Fruit fly (Drosophila melanogaster) Kc167 (cell line): Measurements from ENCODE around the gene Ir94e.

Experiments
- Myc ChIP-seq: fragments of >200 bp; optimal IDR thresholded peaks from 2 replicates; lab custom pipeline; 2017; ENCODE audit warnings: missing external identifiers
- Sin3A ChIP-seq: fragments of >200 bp; optimal IDR thresholded peaks from 2 replicates; lab custom pipeline; 2018; ENCODE audit warnings: missing external identifiers
- h ChIP-seq: fragments of >200 bp; optimal IDR thresholded peaks from 3 replicates; lab custom pipeline; 2018; ENCODE audit warnings: missing external identifiers
- insv ChIP-seq: fragments of >200 bp; optimal IDR thresholded peaks from 3 replicates; lab custom pipeline; 2018; ENCODE audit warnings: missing external identifiers
- psq ChIP-seq: fragments of >200 bp; optimal IDR thresholded peaks from 2 replicates; lab custom pipeline; 2017; ENCODE audit warnings: missing external identifiers
- ttk ChIP-seq: sonication (Bioruptor generic); optimal IDR thresholded peaks from 2 replicates; lab custom pipeline; 2017; ENCODE audit warnings: missing external identifiers

Gene Ir94e

DNA sequence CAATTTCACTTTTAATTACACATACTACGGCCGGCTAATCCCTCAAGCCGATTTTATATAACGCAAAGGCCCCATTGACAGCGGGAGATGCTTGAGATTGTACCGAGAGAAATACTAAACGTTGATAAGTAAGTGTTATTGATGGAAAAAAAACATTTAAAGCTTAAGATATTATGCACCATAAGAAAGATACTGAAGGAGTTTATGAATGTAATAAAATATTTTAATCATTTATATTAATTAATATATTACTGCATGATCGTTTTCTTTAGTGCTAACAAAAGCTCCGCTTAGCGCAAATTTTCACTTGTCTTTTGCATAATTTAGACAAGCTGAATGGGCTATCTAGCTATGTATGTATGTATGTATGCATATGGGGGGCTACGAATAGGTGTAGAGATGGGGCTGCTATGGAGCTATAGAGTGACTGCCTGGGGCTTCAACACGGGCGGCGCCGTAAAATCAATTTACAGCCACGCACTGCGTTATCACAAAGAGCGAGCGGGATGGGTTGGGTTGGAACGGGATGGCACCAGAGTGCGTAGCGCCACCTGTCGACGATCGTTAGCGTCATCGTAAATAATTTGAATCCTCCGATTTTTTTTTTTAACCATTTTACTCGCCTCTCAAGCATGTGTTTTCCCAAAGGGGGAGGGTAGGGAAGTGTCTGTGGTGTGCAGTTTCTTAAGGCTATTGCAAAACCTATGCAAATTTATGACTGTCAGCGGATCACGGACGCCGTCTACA, 8.6 kb upstream of the Ir94e start:
- TF ChIP-seq h (no peak), Myc (no peak), Sin3A (no peak), ttk (no peak), insv (lab: Kevin White, UChicago) (no peak), psq (lab: Kevin White, UChicago) (no peak)

DNA sequence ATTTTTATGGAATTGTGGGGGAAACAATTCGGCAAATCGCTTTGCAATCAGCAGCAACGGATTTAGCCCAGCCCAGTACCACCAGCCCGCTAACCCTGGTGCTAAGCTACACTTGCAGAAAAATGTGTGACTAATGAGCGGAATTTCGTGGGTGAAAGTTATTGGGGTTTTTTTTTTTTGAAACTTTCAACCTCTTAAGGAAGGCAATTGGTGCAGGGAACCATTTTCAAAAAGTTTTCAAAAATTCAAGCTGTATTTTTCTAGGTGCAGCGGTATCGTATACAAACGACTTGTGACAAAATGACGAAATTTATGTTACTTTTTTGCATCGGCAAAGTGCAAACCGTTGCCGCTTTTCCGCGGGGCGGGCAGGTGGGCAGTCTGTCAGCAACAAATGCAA, 6.3 kb upstream of the Ir94e start:
- no peak for TF ChIP-seq Sin3A
- TF ChIP-seq Myc, result no peak
- TF ChIP-seq ttk, result no peak
- no peak for TF ChIP-seq h
- no peak for TF ChIP-seq psq (lab: Kevin White, UChicago)
- no peak for TF ChIP-seq insv (lab: Kevin White, UChicago)

DNA sequence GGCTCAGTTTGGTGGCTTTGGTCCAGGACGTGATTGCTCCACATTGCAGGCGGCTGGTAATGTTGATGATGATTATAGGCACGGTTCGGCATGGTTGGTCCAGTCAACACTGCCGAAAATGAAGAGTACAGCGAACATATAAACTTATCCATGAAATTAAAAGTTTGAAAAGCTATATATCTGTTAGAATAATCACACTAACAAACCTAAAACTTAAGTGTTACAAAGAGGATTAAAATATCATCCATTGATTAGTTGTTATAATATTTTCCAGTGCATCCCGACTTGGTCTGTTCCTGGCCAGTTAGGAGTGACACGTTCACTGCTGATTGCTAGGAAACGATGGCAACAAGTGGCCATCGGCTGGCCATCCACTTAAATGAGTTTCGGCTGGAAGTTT, 5.6 kb upstream of the Ir94e start:
- no peak for TF ChIP-seq Myc
- TF ChIP-seq psq (lab: Kevin White, UChicago), result no peak
- no peak for TF ChIP-seq Sin3A
- TF ChIP-seq h, result no peak
- TF ChIP-seq ttk, result no peak
- TF ChIP-seq insv (lab: Kevin White, UChicago), result no peak

DNA sequence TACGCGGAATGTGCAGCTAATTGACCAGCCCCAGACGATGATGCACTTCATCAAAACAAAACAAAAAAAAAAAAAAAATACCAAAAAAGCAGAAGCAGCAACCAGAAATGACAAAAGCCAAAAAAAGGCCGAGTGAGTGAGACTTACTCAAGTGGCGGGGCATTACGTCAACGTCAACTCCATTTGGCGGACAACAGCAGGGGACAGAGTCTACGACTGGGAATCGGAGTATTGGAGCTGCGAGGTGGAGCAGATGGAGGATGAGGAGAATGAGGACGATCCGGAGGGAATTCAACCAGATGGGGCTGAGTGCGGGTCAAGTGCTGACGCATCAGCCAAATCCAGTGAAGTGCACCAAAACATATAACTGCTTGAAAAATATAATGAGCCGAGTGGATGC, 3.8 kb upstream of the Ir94e start:
- TF ChIP-seq psq (lab: Kevin White, UChicago), result no peak
- no peak for TF ChIP-seq h
- no peak for TF ChIP-seq Sin3A
- TF ChIP-seq Myc, result no peak
- no peak for TF ChIP-seq ttk
- no peak for TF ChIP-seq insv (lab: Kevin White, UChicago)

DNA sequence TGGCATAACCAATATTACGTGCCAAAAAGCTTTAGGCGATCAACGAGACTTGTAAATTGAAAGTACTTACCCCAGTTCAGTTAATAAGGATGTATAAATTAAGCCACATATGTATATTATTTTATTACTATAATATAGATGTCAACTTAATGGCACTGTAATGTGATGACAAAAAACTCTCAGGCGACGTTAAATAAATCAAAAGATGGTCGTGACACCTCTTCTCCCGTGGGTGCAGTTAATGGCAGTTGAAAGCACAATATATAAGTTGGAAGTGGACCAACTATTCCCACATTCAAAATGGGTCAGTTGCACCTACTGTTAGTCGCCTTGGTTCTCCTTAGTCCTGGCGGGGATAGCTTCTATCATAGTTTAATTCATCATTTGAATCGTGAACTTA, 2.8 kb upstream of the Ir94e start, which contains the start of gene Ir94d:
TSS of gene Ir94d (plus strand) at position 301 of the 400 bp plus-strand sequence.
- no peak for TF ChIP-seq ttk
- no peak for TF ChIP-seq psq (lab: Kevin White, UChicago)
- no peak for TF ChIP-seq Sin3A
- TF ChIP-seq insv (lab: Kevin White, UChicago), result no peak
- no peak for TF ChIP-seq Myc
- no peak for TF ChIP-seq h

DNA sequence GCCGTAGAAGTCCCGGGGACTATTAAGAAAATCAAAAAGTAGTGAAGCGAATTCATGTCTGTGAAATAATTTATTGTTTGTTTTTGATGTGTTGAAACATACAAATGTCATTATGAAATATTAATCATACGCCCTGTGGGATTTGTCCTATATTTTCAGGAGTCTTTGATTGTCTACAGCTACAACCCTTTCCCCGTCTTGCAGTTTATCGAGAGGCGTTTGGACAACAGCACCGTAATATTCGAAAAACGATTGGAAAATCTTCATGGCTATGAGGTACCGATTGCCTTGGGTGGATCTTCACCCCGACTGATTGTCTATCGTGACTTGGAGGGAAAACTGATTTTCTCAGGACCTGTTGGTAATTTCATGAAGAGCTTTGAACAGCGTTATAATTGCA, 1.7 kb upstream of the Ir94e start, which contains the start of gene CG17380:
TSS of gene CG17380 (minus strand) at position 101 of the 400 bp plus-strand sequence.
- TF ChIP-seq Sin3A (no peak), ttk (no peak), Myc (no peak), h (no peak), insv (lab: Kevin White, UChicago) (no peak), psq (lab: Kevin White, UChicago) (no peak)

DNA sequence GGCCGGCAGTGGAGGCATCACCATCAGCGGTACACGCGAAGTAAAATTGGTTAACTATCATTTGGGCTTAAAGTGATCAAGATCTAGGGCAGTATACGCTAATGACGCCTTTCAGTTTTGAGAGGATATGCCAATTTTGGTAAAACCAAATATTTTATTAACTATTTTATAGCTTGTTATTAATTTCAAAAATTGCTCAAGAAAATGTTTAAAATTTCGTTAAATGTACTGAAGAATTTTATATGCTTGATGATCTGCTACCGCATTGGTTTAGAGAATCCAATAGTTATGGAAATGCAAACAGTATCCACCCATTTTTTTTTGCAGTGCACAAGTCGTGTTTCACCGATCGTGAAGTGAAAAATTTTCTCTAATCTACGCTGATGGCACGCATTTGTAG, 2.6 kb downstream of the Ir94e start:
- TF ChIP-seq Sin3A (no peak), Myc (no peak), insv (lab: Kevin White, UChicago) (no peak), h (no peak), ttk (no peak), psq (lab: Kevin White, UChicago) (no peak)

DNA sequence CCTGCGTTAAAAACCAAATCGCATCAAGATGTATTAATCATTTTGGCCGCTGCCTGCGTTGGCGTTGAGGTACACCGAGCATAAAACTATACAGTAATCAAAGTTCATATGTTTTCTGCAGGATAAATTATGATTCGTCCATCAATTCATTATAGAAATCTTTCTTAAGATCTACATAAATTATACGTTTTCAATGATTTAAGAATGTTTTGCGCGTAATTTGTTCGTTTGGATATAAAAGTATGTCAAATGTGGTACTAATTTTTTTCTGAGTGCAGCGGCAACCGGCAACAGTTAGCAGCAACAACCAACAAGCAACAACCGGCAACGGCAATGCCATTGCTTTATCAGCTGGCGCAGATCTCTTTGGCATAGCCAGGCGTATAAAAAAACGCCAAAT, 11.3 kb downstream of the Ir94e start:
- TF ChIP-seq ttk, result no peak
- TF ChIP-seq Sin3A, result no peak
- no peak for TF ChIP-seq psq (lab: Kevin White, UChicago)
- TF ChIP-seq Myc, result no peak
- TF ChIP-seq h, result no peak
- TF ChIP-seq insv (lab: Kevin White, UChicago), result no peak

DNA sequence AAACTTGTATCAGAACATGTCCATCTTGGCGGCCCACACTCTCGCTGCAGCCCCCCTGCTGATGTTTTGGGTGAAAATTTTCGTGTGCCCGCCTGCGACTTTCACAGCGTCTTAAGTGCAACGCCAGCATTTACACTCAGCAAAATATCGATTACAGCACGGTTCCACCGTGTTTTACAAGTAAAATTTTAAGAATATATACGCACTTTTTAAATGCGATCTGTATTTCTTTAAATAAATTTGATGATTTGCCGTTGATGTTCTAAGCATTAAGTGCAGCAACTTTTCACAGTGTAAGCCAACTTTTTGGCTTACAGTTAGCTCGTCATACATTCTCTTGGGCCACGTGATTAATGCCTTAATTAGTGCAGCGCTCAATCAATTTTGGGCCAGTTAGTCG, 12.3 kb downstream of the Ir94e start:
- TF ChIP-seq ttk, result no peak
- no peak for TF ChIP-seq Myc
- TF ChIP-seq psq (lab: Kevin White, UChicago), result no peak
- TF ChIP-seq Sin3A, result no peak
- no peak for TF ChIP-seq h
- no peak for TF ChIP-seq insv (lab: Kevin White, UChicago)

DNA sequence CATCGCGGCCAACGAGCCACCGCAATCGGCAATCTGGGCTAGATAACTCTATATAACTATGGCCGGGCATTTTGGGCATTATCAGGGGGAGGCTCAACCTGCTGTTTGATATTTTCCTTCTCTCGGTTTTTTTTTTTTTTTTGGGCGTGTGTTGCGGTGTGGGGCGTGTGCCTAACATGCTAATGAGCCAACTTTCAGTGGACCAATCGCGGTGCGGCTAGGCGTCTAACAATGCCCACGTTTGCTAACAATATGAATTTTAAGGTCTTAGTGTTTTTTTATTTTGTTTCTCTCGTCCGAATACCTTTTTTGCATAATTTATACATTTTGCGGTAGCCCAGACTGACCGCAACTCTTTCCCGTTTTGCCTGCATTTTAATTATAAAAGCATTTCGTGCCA, 16.6 kb downstream of the Ir94e start:
- no peak for TF ChIP-seq Myc
- no peak for TF ChIP-seq h
- no peak for TF ChIP-seq Sin3A
- no peak for TF ChIP-seq insv (lab: Kevin White, UChicago)
- no peak for TF ChIP-seq psq (lab: Kevin White, UChicago)
- TF ChIP-seq ttk, result no peak

DNA sequence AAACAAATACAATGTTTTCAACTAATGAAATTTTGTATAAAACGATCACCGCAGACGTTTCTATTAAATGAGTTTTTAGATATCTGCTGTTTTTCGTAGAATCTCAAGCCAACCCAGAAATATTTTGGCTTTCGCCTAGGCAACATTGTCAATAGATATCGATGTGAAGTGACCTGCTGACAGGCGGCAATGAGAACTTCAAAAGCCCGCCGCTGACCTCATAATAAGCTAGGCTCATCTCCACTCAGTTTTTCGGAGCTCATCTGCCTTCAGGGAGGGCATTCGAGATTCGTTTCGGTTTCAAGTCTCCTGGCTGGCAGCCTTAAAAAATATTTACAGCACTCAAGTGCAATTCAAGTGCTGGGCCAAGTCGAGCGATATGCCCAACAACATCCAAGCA, 19.8 kb downstream of the Ir94e start:
- no peak for TF ChIP-seq h
- no peak for TF ChIP-seq insv (lab: Kevin White, UChicago)
- TF ChIP-seq ttk, result no peak
- TF ChIP-seq Myc, result no peak
- no peak for TF ChIP-seq psq (lab: Kevin White, UChicago)
- TF ChIP-seq Sin3A, result no peak

DNA sequence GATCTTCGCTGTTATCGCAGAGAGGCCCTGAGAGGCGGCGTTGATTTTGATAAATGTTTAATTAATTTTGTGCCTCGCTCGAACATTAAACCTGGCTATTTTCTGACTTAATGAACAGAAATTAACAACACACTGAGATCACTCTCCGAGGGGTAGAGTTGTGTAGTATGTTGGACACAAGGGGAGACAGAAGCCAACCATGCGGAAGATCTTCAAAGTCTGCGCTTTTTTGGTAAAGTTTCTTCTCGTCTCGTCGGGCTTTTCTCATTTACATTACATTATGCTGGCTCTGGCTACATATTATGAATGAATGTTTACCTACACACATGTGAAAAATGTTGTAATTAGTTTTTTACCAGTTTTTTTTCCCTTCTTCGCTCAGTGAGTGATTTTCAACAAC, 20.6 kb downstream of the Ir94e start, which contains the start of gene CG43694:
TSS of gene CG43694 (minus strand) at position 101 of the 400 bp plus-strand sequence.
- no peak for TF ChIP-seq psq (lab: Kevin White, UChicago)
- no peak for TF ChIP-seq insv (lab: Kevin White, UChicago)
- TF ChIP-seq Sin3A, result no peak
- no peak for TF ChIP-seq Myc
- no peak for TF ChIP-seq ttk
- TF ChIP-seq h, result no peak

DNA sequence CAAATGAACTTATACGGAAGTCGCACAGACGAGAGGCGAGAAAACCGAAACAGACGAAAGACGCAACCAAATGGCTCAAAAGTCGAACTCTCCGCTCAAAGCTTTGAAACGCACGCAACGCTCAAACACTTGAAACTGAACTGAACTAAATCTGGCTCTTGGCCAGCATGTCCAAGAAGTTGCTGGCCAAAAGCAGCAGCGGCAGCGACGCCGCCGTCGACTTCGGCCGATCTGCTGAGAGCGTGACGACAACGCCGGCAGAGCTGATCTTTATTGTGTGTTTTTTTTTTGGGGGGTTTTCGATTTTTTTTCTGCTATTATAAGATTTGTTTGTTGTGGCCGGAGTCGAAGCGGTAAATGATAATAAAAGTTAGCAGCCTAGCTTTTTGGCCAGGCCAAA, 26.0 kb downstream of the Ir94e start:
- no peak for TF ChIP-seq Sin3A
- TF ChIP-seq ttk, result no peak
- no peak for TF ChIP-seq Myc
- no peak for TF ChIP-seq psq (lab: Kevin White, UChicago)
- no peak for TF ChIP-seq h
- no peak for TF ChIP-seq insv (lab: Kevin White, UChicago)
